Fruit fly (Drosophila melanogaster) whole organism, embryonic: ENCODE data around the gene CanB.

Experiments used
- Aef1 ChIP-seq: fragments of 200-800 bp; sonication (Bioruptor generic); IDR thresholded peaks from 3 replicates; pipeline ENCODE4 v1.3.6; 2022; ENCODE audit warnings: missing biosample characterization, missing genetic modification characterization
- Atf6 ChIP-seq: fragments of 200-800 bp; sonication (Bioruptor generic); IDR thresholded peaks from 2 replicates; pipeline ENCODE4 v1.3.6; 2022; ENCODE audit warnings: missing biosample characterization, missing genetic modification characterization
- Awh ChIP-seq: fragments of 200-800 bp; sonication (Bioruptor generic); IDR thresholded peaks from 2 replicates; pipeline ENCODE4, ENCODE4 v1.3.6; 2022; ENCODE audit warnings: missing biosample characterization, missing genetic modification characterization
- BEAF-32 ChIP-seq: fragments of 200-800 bp; sonication (Bioruptor generic); optimal IDR thresholded peaks from 3 replicates; lab custom pipeline; 2017; ENCODE audit warnings: missing biosample characterization, missing genetic modification characterization, mild to moderate bottlenecking, moderate library complexity, missing genetic modification reagents
- CG10267 ChIP-seq: fragments of 200-800 bp; sonication (Bioruptor generic); optimal IDR thresholded peaks from 2 replicates; lab custom pipeline; 2018; ENCODE audit warnings: missing biosample characterization, mild to moderate bottlenecking, missing genetic modification characterization, moderate library complexity
- CG10274 ChIP-seq: fragments of 200-800 bp; sonication (Bioruptor generic); optimal IDR thresholded peaks from 3 replicates; lab custom pipeline; 2017; ENCODE audit warnings: missing biosample characterization, mild to moderate bottlenecking, missing genetic modification characterization
- CG10959 ChIP-seq: fragments of 200-800 bp; sonication (Bioruptor generic); IDR thresholded peaks from 2 replicates; pipeline ENCODE4 v1.3.6; 2022; ENCODE audit warnings: missing biosample characterization, missing genetic modification characterization
- CG11560 ChIP-seq: fragments of 200-800 bp; sonication (Bioruptor generic); IDR thresholded peaks from 3 replicates; pipeline ENCODE4 v1.3.6; 2022; ENCODE audit warnings: missing biosample characterization, missing genetic modification characterization
- CG1233 ChIP-seq: fragments of 200-800 bp; sonication (Bioruptor generic); optimal IDR thresholded peaks from 4 replicates; lab custom pipeline; 2018; ENCODE audit warnings: missing biosample characterization, mild to moderate bottlenecking, missing genetic modification characterization
- CG13287 ChIP-seq: fragments of 200-800 bp; sonication (Bioruptor generic); IDR thresholded peaks from 2 replicates; pipeline ENCODE4 v1.3.6; 2022; ENCODE audit warnings: missing biosample characterization, missing genetic modification characterization; ENCODE audit not compliant: partially characterized antibody
- CG13894 ChIP-seq: fragments of 200-800 bp; sonication (Bioruptor generic); optimal IDR thresholded peaks from 3 replicates; lab custom pipeline; 2018; ENCODE audit warnings: missing biosample characterization, mild to moderate bottlenecking, missing genetic modification characterization, moderate library complexity
- CG14965 ChIP-seq: fragments of 200-800 bp; sonication (Bioruptor generic); optimal IDR thresholded peaks from 2 replicates; lab custom pipeline; 2016; ENCODE audit warnings: missing biosample characterization, missing genetic modification characterization, borderline replicate concordance
- CG1647 ChIP-seq: fragments of 200-800 bp; sonication (Bioruptor generic); optimal IDR thresholded peaks from 3 replicates; lab custom pipeline; 2016; ENCODE audit warnings: missing biosample characterization, missing genetic modification characterization
- CG16779 ChIP-seq: fragments of 200-800 bp; sonication (Bioruptor generic); IDR thresholded peaks from 2 replicates; pipeline ENCODE4 v1.3.6; 2022; ENCODE audit warnings: missing biosample characterization, missing genetic modification characterization
- CG30403 ChIP-seq: fragments of 200-800 bp; sonication (Bioruptor generic); optimal IDR thresholded peaks from 3 replicates; lab custom pipeline; 2016; ENCODE audit warnings: missing biosample characterization, missing genetic modification characterization
- CG32532 ChIP-seq: fragments of 200-800 bp; sonication (Bioruptor generic); IDR thresholded peaks from 2 replicates; pipeline ENCODE4 v1.3.6; 2022; ENCODE audit warnings: missing biosample characterization, missing genetic modification characterization
- CG3281 ChIP-seq: fragments of 200-800 bp; sonication (Bioruptor generic); optimal IDR thresholded peaks from 3 replicates; lab custom pipeline; 2017; ENCODE audit warnings: missing biosample characterization, mild to moderate bottlenecking, missing genetic modification characterization
- CG4730 ChIP-seq: fragments of 200-800 bp; sonication (Bioruptor generic); IDR thresholded peaks from 2 replicates; pipeline ENCODE4 v1.3.6; 2022; ENCODE audit warnings: missing biosample characterization, missing genetic modification characterization
- CG6791 ChIP-seq: fragments of 200-800 bp; sonication (Bioruptor generic); IDR thresholded peaks from 3 replicates; pipeline ENCODE4 v1.3.6; 2022; ENCODE audit warnings: missing biosample characterization, missing genetic modification characterization; ENCODE audit not compliant: partially characterized antibody
- CG6854 ChIP-seq: fragments of 200-800 bp; sonication (Bioruptor generic); optimal IDR thresholded peaks from 3 replicates; lab custom pipeline; 2017; ENCODE audit warnings: missing biosample characterization, mild to moderate bottlenecking, missing genetic modification characterization
- CG7786 ChIP-seq: fragments of 200-800 bp; sonication (Bioruptor generic); optimal IDR thresholded peaks from 2 replicates; lab custom pipeline; 2016; ENCODE audit warnings: missing biosample characterization, missing genetic modification characterization
- CG7963 ChIP-seq: fragments of 200-800 bp; sonication (Bioruptor generic); IDR thresholded peaks from 3 replicates; pipeline ENCODE4 v1.3.6; 2022; ENCODE audit warnings: missing biosample characterization, missing genetic modification characterization; ENCODE audit not compliant: partially characterized antibody
- D ChIP-seq, 2 experiments: fragments of 200-800 bp in 1 of 2; fragments of >200 bp in 1 of 2; sonication (Bioruptor generic) in 1 of 2; optimal IDR thresholded peaks; 2 replicates in 1 of 2; 3 replicates in 1 of 2; lab custom pipeline; 2017; ENCODE audit warnings: mild to moderate bottlenecking in 1 of 2, missing biosample characterization in 1 of 2, missing genetic modification characterization in 1 of 2, missing genetic modification reagents in 1 of 2
- D19A ChIP-seq: fragments of 200-800 bp; optimal IDR thresholded peaks from 3 replicates; lab custom pipeline; 2019; ENCODE audit warnings: missing biosample characterization, mild to moderate bottlenecking, missing genetic modification characterization, moderate library complexity
- Dll ChIP-seq: fragments of 200-800 bp; sonication (Bioruptor generic); IDR thresholded peaks from 4 replicates; pipeline ENCODE4 v1.3.6; 2022; ENCODE audit warnings: missing biosample characterization, missing genetic modification characterization; ENCODE audit not compliant: partially characterized antibody
- Drgx ChIP-seq: fragments of 200-800 bp; sonication (Bioruptor generic); IDR thresholded peaks from 2 replicates; pipeline ENCODE4 v1.3.6; 2022; ENCODE audit warnings: missing biosample characterization, missing genetic modification characterization
- Gsc ChIP-seq: fragments of 200-800 bp; sonication (Bioruptor generic); IDR thresholded peaks from 2 replicates; pipeline ENCODE4 v1.3.6; 2022; ENCODE audit warnings: missing biosample characterization, missing genetic modification characterization
- Hr3 ChIP-seq: fragments of 200-800 bp; sonication (Bioruptor generic); optimal IDR thresholded peaks from 3 replicates; lab custom pipeline; 2016; ENCODE audit warnings: missing biosample characterization, missing genetic modification characterization
- Hr78 ChIP-seq, 2 experiments: fragments of 200-800 bp in 1 of 2; fragments of >200 bp in 1 of 2; sonication (Bioruptor generic) in 1 of 2; optimal IDR thresholded peaks; 2 replicates each; lab custom pipeline; 2017 to 2019; ENCODE audit warnings: missing biosample characterization in 2 of 2, missing genetic modification characterization in 2 of 2, mild to moderate bottlenecking in 1 of 2, moderate library complexity in 1 of 2
- MESR4 ChIP-seq: fragments of 200-800 bp; sonication (Bioruptor generic); optimal IDR thresholded peaks from 2 replicates; lab custom pipeline; 2018; ENCODE audit warnings: missing biosample characterization, mild to moderate bottlenecking, missing genetic modification characterization, moderate library complexity
- NFAT ChIP-seq: fragments of 200-800 bp; sonication (Bioruptor generic); IDR thresholded peaks from 2 replicates; pipeline ENCODE4 v1.3.6; 2022; ENCODE audit warnings: missing biosample characterization, missing genetic modification characterization
- Ptx1 ChIP-seq: fragments of 200-800 bp; sonication (Bioruptor generic); IDR thresholded peaks from 2 replicates; pipeline ENCODE4 v1.3.6; 2022; ENCODE audit warnings: missing biosample characterization, missing genetic modification characterization
- Rfx ChIP-seq: fragments of 200-800 bp; sonication (Bioruptor generic); IDR thresholded peaks from 2 replicates; pipeline ENCODE4 v1.3.6; 2022; ENCODE audit warnings: missing biosample characterization, missing genetic modification characterization
- Scr ChIP-seq: fragments of 200-800 bp; sonication (Bioruptor generic); IDR thresholded peaks from 2 replicates; pipeline ENCODE4 v1.3.6; 2022; ENCODE audit warnings: missing biosample characterization, missing genetic modification characterization; ENCODE audit not compliant: partially characterized antibody
- Sin3A ChIP-seq: fragments of >200 bp; optimal IDR thresholded peaks from 2 replicates; lab custom pipeline; 2018
- Sry-δ ChIP-seq: fragments of 200-800 bp; sonication (Bioruptor generic); optimal IDR thresholded peaks from 2 replicates; lab custom pipeline; 2016; ENCODE audit warnings: missing biosample characterization, missing genetic modification characterization
- bcd ChIP-seq: fragments of 200-800 bp; sonication (Bioruptor generic); optimal IDR thresholded peaks from 2 replicates; lab custom pipeline; 2017; ENCODE audit warnings: missing biosample characterization, mild to moderate bottlenecking, missing genetic modification characterization
- danr ChIP-seq: fragments of 200-800 bp; sonication (Bioruptor generic); IDR thresholded peaks from 2 replicates; pipeline ENCODE4 v1.3.6; 2022; ENCODE audit warnings: missing biosample characterization, missing genetic modification characterization
- dati ChIP-seq: fragments of 200-800 bp; sonication (Bioruptor generic); IDR thresholded peaks from 2 replicates; pipeline ENCODE4 v1.3.6; 2022; ENCODE audit warnings: missing biosample characterization, missing genetic modification characterization
- esg ChIP-seq: fragments of 200-800 bp; sonication (Bioruptor generic); conservative IDR thresholded peaks from 2 replicates; pipeline ENCODE4 v1.3.6; 2022; ENCODE audit warnings: missing biosample characterization, missing genetic modification characterization
- kni ChIP-seq: fragments of 200-800 bp; sonication (Bioruptor generic); optimal IDR thresholded peaks from 3 replicates; lab custom pipeline; 2017; ENCODE audit warnings: mild to moderate bottlenecking, missing biosample characterization, missing genetic modification reagents, missing genetic modification characterization
- otp ChIP-seq: fragments of 200-800 bp; sonication (Bioruptor generic); IDR thresholded peaks from 3 replicates; pipeline ENCODE4, ENCODE4 v1.3.6; 2022; ENCODE audit warnings: missing biosample characterization, missing genetic modification characterization
- prd ChIP-seq, 3 experiments: fragments of >200 bp in 2 of 3; fragments of 200-800 bp in 1 of 3; sonication (Bioruptor generic) in 1 of 3; optimal IDR thresholded peaks in 2 of 3; IDR thresholded peaks in 1 of 3; 2 replicates in 2 of 3; 3 replicates in 1 of 3; pipeline versions ENCODE4 v1.3.6 to Lab custom; 2017 to 2022; ENCODE audit warnings: missing biosample characterization in 1 of 3, missing genetic modification characterization in 1 of 3
- pum ChIP-seq: fragments of 200-800 bp; sonication (Bioruptor generic); optimal IDR thresholded peaks from 2 replicates; lab custom pipeline; 2016; ENCODE audit warnings: missing biosample characterization, missing genetic modification characterization
- ranshi ChIP-seq: fragments of 200-800 bp; sonication (Bioruptor generic); IDR thresholded peaks from 2 replicates; pipeline ENCODE4 v1.3.6; 2022; ENCODE audit warnings: missing biosample characterization, missing genetic modification characterization
- ro ChIP-seq: fragments of 200-800 bp; sonication (Bioruptor generic); IDR thresholded peaks from 2 replicates; pipeline ENCODE4 v1.3.6; 2022; ENCODE audit warnings: missing biosample characterization, missing genetic modification characterization
- unc-4 ChIP-seq: fragments of 200-800 bp; sonication (Bioruptor generic); IDR thresholded peaks from 2 replicates; pipeline ENCODE4 v1.3.6; 2022; ENCODE audit warnings: missing biosample characterization, missing genetic modification characterization; ENCODE audit not compliant: partially characterized antibody
- vnd ChIP-seq: fragments of 200-800 bp; sonication (Bioruptor generic); IDR thresholded peaks from 3 replicates; pipeline ENCODE4 v1.3.6; 2022; ENCODE audit warnings: missing biosample characterization, missing genetic modification characterization; ENCODE audit not compliant: partially characterized antibody
- vvl ChIP-seq: fragments of 200-800 bp; sonication (Bioruptor generic); IDR thresholded peaks from 2 replicates; pipeline ENCODE4 v1.3.6; 2022; ENCODE audit warnings: missing biosample characterization, missing genetic modification characterization

CanB gene

dm6 chrX:5311838-5312339 lies 20.4 kb upstream of the CanB start, which contains the start of the genes TrxT and dhd (continued):
- 0 out of 3 replicates have a peak, but pooled peaks have one; percentile 4 for TF ChIP-seq CG7963 (GFP tag; lab: Robert Waterston, UW)
- TF ChIP-seq Dll (GFP tag; lab: Robert Waterston, UW): peak; percentile 62; the same call in 2 of the 4 replicates
- TF ChIP-seq dati (GFP tag; lab: Robert Waterston, UW): no peak
- TF ChIP-seq CG32532 (GFP tag; lab: Robert Waterston, UW): peak; percentile 57; the same call in 1 of the 2 replicates
- no peak for TF ChIP-seq Sin3A
- peak; percentile 8; the same call in 1 of the 2 replicates for TF ChIP-seq Awh
- peak; percentile 87 for TF ChIP-seq vvl (GFP tag; lab: Robert Waterston, UW)
- TF ChIP-seq CG13287 (GFP tag; lab: Robert Waterston, UW): peak; percentile 77
- TF ChIP-seq Aef1: peak; percentile 12; the same call in 1 of the 3 replicates
- TF ChIP-seq BEAF-32 (GFP tag; lab: Kevin White, UChicago): peak; percentile 45
- TF ChIP-seq CG13894 (tag; lab: Kevin White, UChicago): peak; percentile 29
- TF ChIP-seq CG1233 (GFP tag; lab: Kevin White, UChicago): peak; percentile 31
- TF ChIP-seq esg: no peak
- TF ChIP-seq CG7786 (GFP tag; lab: Kevin White, UChicago): no peak
- no peak for TF ChIP-seq prd (optimal IDR thresholded peaks at IDR 0.05; lab: Kevin White, UChicago)
- peak; percentile 39; the same call in 1 of the 3 replicates for TF ChIP-seq prd (GFP tag; IDR thresholded peaks at IDR 0.05; lab: Robert Waterston, UW)
- no peak for TF ChIP-seq kni (GFP tag; lab: Kevin White, UChicago)
- 0 out of 2 replicates have a peak, but pooled peaks have one; percentile 29 for TF ChIP-seq Atf6 (GFP tag; lab: Robert Waterston, UW)
- no peak for TF ChIP-seq CG16779 (GFP tag; lab: Robert Waterston, UW)
- no peak for TF ChIP-seq CG10959 (GFP tag; lab: Robert Waterston, UW)
- peak; percentile 65 for TF ChIP-seq unc-4 (GFP tag; lab: Robert Waterston, UW)
- TF ChIP-seq CG30403: no peak
- TF ChIP-seq otp (GFP tag; lab: Robert Waterston, UW): no peak
- TF ChIP-seq Hr3 (GFP tag; lab: Kevin White, UChicago): no peak
- TF ChIP-seq ro (GFP tag; lab: Robert Waterston, UW): no peak
- TF ChIP-seq CG1647 (GFP tag; lab: Kevin White, UChicago): no peak
- TF ChIP-seq danr (GFP tag; lab: Robert Waterston, UW): no peak
- TF ChIP-seq Drgx (GFP tag; lab: Robert Waterston, UW): peak; percentile 69
- no peak for TF ChIP-seq CG14965 (GFP tag; lab: Kevin White, UChicago)
- TF ChIP-seq CG6791 (GFP tag; lab: Robert Waterston, UW): peak; percentile 70
- no peak for TF ChIP-seq NFAT
- peak; percentile 64 for TF ChIP-seq Rfx (GFP tag; lab: Robert Waterston, UW)
- peak; percentile 51 for TF ChIP-seq bcd (GFP tag; lab: Kevin White, UChicago)
- peak; percentile 38 for TF ChIP-seq Scr (GFP tag; lab: Robert Waterston, UW)
- no peak for TF ChIP-seq D19A (tag; lab: Kevin White, UChicago)
- peak; percentile 19; the same call in 1 of the 2 replicates for TF ChIP-seq ranshi (GFP tag; lab: Robert Waterston, UW)
- no peak for TF ChIP-seq pum (GFP tag; lab: Kevin White, UChicago)
- TF ChIP-seq Gsc (GFP tag; lab: Robert Waterston, UW): no peak
- TF ChIP-seq CG6854 (GFP tag; lab: Kevin White, UChicago): no peak
- TF ChIP-seq D (optimal IDR thresholded peaks at IDR 0.05; lab: Kevin White, UChicago): no peak
- TF ChIP-seq D (GFP tag; optimal IDR thresholded peaks at IDR 0.05; lab: Kevin White, UChicago): no peak
- TF ChIP-seq CG4730 (GFP tag; lab: Robert Waterston, UW): no peak
- TF ChIP-seq CG10267 (tag; lab: Kevin White, UChicago): peak; percentile 15
- TF ChIP-seq CG10274: no peak
- 0 out of 3 replicates have a peak, but pooled peaks have one; percentile 11 for TF ChIP-seq vnd (GFP tag; lab: Robert Waterston, UW)
- no peak for TF ChIP-seq Hr78 (GFP tag; optimal IDR thresholded peaks at IDR 0.05; lab: Kevin White, UChicago)
- peak; percentile 63 for TF ChIP-seq Sry-δ
- peak; percentile 16 for TF ChIP-seq CG3281
- no peak for TF ChIP-seq CG11560 (tag; lab: Robert Waterston, UW)
- peak; percentile 5 for TF ChIP-seq MESR4
- TF ChIP-seq Ptx1 (GFP tag; lab: Robert Waterston, UW): peak; percentile 28; the same call in 1 of the 2 replicates
